Worm (Caenorhabditis elegans): ENCODE data around the gene F15E6.4.

- no peak for TF ChIP-seq ceh-45 (GFP tag; IDR thresholded peaks at IDR 0.05)
- no peak for TF ChIP-seq pha-4 (tag; optimal IDR thresholded peaks at IDR 0.05)
- TF ChIP-seq che-1 (tag; optimal IDR thresholded peaks at IDR 0.05): no peak
Measured at ce11 chrIV:4336139-4336851, 45.0 kb downstream of the F15E6.4 start, which contains the start of the genes W03B1.3 and oac-51.

Measured in whole organism, late embryonic.